Worm (Caenorhabditis elegans): ENCODE data around the gene unc-36.

ce11 chrIII:8154423-8154822 is 46.6 kb downstream of the unc-36 start:
- TF ChIP-seq ces-1 (GFP tag; optimal IDR thresholded peaks at IDR 0.05) = no peak
- no peak for TF ChIP-seq rnt-1 (tag; optimal IDR thresholded peaks at IDR 0.05)
- TF ChIP-seq lin-39 (tag; optimal IDR thresholded peaks at IDR 0.05) = no peak
